Fruit fly (Drosophila melanogaster) ovary, adult (tissue): Measurements from ENCODE around the gene SP555.
A peak's percentile ranks its signal among the peaks of the same experiment; 100 is the strongest.

ENCODE experiments used
- CG17801 ChIP-seq: fragments of 200-800 bp; optimal IDR thresholded peaks from 2 replicates; lab custom pipeline; 2019; ENCODE audit warnings: missing biosample characterization, mild to moderate bottlenecking, missing genetic modification characterization, moderate library complexity; ENCODE audit not compliant: partially characterized antibody

Gene SP555

DNA sequence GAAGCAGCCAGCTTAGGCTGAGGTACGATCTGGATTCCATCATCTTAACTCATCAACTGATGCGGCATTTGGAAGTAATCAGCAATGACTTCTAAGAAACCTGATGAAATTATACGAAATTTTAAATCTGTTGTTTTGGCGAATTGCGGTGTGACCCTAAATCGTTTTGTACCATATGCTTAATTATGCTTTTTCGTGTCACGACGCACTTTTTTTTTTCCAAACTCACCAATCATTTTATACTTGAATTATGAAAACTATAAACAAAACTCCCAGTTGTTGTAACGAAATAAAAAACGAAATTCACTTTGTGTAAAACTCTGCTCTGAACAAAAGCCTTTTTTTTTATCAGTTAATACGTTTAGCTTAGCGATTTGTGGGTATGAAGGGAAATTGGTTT, 20.6 kb downstream of the SP555 start, which contains the start of gene Nepl3:
Nepl3 (minus strand) TSS at position 155 of the 400 bp plus-strand sequence.
- TF ChIP-seq CG17801 (GFP tag; lab: Kevin White, UChicago) = no peak

- TF ChIP-seq CG17801 (GFP tag; lab: Kevin White, UChicago) = peak; percentile 61
Measured at dm6 chr2L:5059645-5060254, 22.2 kb downstream of the SP555 start, which contains the start of gene Rpn11. Gene Rpn11 (minus strand): TSS chr2L:5059790.

DNA sequence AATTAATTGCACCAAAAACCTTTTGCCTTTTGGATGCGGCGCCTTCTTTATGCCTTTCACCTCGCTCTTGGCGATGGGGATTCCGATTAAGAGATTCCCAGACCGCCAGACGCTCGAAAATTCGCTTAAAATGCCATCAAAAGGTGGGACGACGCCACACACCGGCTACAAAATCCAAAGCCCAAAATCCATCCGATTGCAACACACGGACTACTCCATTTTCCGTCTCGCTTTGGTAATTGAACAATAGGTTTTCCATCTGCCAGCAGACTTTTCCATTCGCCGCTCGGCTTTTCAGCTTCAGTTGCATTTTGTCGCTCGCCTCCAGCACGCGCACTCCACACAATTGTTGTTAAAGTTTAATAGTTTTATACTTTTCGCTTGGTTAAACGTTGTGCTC, 23.0 kb downstream of the SP555 start, which contains the start of gene qtc:
qtc (plus strand) TSS at position 301 of the 400 bp plus-strand sequence.
- TF ChIP-seq CG17801 (GFP tag; lab: Kevin White, UChicago) = no peak

DNA sequence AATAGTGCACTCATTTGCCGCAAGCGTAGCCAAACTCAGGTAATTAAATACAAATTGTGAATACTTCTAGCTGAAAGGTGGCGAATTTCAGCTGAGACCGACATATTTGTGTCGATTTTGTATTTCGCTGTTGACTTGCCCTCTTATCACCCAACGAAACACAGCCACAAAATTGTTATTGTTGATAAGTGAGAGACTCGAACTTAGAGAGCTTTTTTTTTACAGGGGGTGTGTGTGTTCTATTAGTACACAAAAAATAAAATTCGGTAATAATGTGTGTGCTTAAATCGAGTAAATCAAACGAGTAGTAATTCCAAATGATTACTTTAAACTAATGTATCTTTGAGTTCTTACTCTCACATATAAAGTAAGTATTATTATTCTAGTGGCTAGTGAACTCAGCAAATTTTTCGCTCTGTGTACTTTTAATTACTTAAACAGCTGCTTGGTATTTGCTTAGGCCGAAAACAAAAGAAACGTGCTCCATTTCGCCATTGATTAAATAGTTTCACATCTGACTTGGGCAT, 23.5 kb downstream of the SP555 start:
- no peak for TF ChIP-seq CG17801 (GFP tag; lab: Kevin White, UChicago)

DNA sequence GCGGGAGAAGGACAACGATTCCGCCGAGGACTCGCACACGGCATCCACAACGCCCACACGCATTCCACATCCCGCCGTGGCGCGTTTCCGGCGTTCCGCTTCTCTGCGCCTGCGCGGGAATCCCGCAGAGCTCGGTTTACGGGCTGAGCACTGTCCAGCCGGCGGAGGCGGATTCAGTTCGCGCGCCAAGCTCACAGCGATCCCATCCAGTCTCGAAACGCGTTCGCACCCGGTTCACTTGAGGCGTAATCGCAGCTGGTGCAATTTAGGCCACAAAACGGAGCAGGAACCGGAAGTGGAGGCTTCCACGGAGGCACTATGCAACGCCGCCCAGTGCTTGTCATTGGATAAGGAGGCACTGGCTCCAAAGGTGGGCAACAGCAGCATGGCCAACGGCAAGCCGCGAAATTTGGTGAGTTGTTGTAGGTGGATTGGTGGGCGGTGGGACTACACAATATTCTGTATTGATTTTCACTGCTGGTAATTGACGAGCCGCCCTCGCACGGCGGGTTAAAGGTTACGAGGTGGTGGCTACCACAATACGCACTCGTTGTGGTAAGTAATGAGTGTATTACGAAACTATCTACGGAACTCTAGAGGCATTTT, 25.4 kb downstream of the SP555 start:
- TF ChIP-seq CG17801 (GFP tag; lab: Kevin White, UChicago) = no peak

DNA sequence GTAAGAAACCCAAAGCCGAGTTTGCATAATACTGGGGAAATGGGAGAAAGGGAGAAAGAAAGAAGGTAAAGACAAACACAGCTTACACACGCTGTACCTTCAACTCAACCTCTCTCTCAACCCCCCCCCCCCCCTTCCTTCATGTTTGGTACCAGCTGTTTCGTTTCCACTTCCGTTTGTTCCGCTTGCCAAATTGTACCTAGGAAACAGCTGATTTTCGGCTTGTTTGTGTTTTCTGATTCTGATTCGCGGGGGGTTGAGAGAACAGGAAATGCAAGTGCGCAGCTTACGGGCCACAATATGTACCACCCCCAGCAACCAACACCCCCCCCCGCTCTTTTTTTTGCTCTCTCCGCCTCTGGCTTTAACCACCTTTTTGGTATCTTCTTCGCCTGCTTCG, 26.4 kb downstream of the SP555 start:
- TF ChIP-seq CG17801 (GFP tag; lab: Kevin White, UChicago) = no peak

dm6 chr2L:5070797-5071579, 33.5 kb downstream of the SP555 start, which contains the start of gene RpL37A:
Gene RpL37A (plus strand): TSS chr2L:5070957.
- TF ChIP-seq CG17801 (GFP tag; lab: Kevin White, UChicago) = peak; percentile 80

DNA sequence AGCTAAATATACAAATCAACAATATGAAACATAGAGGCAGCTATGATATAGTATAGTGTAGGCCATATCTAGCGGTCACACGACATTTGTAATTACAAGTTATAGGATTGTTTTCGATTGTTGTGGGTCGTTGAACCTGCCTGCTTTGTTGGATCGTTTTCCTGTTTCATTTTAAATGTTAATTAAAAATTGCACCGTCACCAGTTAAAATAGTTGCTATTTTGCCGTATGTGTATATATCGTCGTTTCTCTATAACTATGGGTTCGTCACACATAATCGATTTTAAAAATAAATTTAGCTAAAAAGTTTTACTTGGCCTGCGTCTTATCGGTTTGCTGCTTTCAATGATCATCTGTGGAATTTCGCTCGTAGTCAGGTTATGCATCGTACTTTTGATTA, 34.8 kb downstream of the SP555 start:
- TF ChIP-seq CG17801 (GFP tag; lab: Kevin White, UChicago) = no peak

DNA sequence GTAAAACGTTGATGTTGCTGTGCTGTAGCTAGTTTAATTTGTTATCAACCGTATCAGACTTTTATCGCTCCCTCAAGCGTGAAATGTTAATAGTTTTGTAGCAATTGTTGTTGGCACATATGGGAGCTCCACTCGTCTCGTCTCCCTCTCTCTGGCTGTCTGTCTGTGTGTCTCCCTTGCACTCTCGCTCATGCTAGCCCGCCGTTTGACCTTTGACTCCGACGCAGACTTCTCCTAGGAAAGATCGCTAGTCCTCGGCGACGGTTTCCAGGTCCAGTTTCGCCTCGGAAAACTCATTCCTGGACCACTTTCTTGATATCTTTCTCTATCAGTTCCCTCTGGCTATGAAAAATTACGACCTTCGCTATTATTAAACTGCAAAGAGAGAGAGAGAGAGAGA, 41.7 kb downstream of the SP555 start:
- no peak for TF ChIP-seq CG17801 (GFP tag; lab: Kevin White, UChicago)

dm6 chr2L:5080225-5080867, 42.8 kb downstream of the SP555 start:
- TF ChIP-seq CG17801 (GFP tag; lab: Kevin White, UChicago) = no peak

DNA sequence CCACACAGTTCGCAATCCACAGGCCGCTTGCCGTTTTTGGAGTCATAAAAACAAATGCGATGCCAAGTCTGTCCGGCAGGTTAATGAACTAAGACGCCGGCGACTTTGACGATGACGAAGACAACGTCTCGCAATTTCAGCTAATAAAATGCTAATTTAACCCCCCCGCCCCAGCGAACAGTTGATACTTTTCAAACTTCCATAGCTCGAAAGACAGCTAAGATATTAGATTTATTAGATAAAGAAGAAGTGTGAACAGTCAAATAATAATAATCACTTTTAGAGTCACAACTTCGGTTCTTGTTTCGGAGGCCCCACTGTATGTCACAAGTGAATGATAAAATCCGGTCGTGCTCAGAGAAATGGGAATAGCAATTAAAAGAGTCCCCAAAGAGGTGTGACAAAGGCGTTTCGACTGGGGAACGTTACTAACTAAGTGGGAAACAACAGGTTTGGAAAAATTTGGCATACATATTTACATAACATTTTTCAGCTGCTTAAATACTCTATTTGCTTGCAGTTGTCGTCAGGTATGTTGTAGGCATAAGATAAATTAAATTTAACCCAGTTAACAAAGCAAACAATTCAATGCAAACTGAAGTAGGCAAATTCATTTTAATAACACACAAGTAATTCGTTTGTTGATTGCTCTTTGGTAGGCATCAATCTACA, 47.2 kb downstream of the SP555 start:
- no peak for TF ChIP-seq CG17801 (GFP tag; lab: Kevin White, UChicago)

DNA sequence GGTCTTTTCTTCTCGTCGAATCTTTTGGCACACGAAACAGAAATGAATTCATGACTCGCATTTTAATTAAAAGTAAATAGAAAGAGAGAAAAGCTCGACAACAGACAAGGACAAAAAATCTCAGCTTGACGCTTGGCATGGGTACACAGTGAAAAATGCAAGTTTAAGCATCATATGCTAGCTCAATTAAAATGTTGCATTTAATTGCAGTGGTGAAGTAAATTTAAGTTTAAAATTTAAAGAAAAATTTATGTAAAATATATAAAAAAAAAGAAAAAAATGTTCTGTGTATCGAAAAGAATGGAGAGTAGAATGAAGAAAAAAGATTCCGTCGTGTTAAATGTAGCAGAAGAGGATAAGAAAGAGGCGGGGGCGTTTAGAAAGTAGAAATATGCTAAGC, 48.1 kb downstream of the SP555 start:
- TF ChIP-seq CG17801 (GFP tag; lab: Kevin White, UChicago) = peak; percentile 44

DNA sequence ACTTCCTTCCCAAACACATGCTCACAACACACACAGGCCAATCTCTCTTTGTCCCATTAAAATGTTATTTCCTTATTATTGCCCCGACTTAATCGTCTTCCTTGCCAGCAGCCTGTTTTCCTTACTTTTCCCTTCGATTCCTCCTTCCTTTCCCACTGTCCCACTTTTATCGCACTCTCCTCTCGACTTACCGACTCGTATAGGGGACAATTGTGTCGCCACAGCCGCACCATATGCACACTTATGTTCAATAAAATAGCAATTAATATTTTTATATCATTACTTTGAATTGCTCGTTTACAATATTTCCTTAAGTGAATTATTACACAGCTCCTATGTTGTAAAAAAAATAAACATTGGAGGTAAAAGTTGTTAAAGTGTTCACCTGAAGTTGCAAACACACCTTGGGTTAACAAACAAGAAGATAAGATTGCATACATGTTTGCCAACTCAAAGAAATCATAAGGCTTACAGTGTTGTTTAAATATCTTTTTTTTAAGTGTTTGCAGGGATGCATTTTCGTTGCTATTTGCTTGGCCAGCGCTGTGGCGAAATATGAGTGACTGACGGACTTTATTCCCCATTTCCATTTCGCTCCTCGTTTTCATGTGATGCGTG, 49.5 kb downstream of the SP555 start:
- peak; percentile 86 for TF ChIP-seq CG17801 (GFP tag; lab: Kevin White, UChicago)
